Fruit fly (Drosophila melanogaster) whole organism, embryonic: Measurements from ENCODE around the gene CG34149.
A peak's percentile ranks its signal among the peaks of the same experiment; 100 is the strongest.

Experiments used
- Atf-2 ChIP-seq: fragments of 200-800 bp; sonication (Bioruptor generic); optimal IDR thresholded peaks from 2 replicates; lab custom pipeline; 2016; ENCODE audit warnings: missing biosample characterization, missing genetic modification characterization
- BtbVII ChIP-seq: fragments of 200-800 bp; sonication (Bioruptor generic); optimal IDR thresholded peaks from 3 replicates; lab custom pipeline; 2017; ENCODE audit warnings: missing biosample characterization, mild to moderate bottlenecking, missing genetic modification characterization
- CG10654 ChIP-seq: fragments of 200-800 bp; sonication (Bioruptor generic); optimal IDR thresholded peaks from 2 replicates; lab custom pipeline; 2016; ENCODE audit warnings: missing biosample characterization, missing genetic modification characterization
- CG11247 ChIP-seq: fragments of 200-800 bp; sonication (Bioruptor generic); IDR thresholded peaks from 2 replicates; pipeline ENCODE4 v1.3.6; 2022; ENCODE audit warnings: missing biosample characterization, missing genetic modification characterization
- CG11695 ChIP-seq: fragments of 200-800 bp; sonication (Bioruptor generic); IDR thresholded peaks from 3 replicates; pipeline ENCODE4 v1.3.6; 2022; ENCODE audit warnings: missing biosample characterization, missing genetic modification characterization
- CG12071 ChIP-seq: fragments of 200-800 bp; sonication (Bioruptor generic); optimal IDR thresholded peaks from 3 replicates; lab custom pipeline; 2018; ENCODE audit warnings: missing biosample characterization, mild to moderate bottlenecking, missing genetic modification characterization
- CG13424 ChIP-seq: fragments of 200-800 bp; sonication (Bioruptor generic); optimal IDR thresholded peaks from 2 replicates; lab custom pipeline; 2019; ENCODE audit warnings: missing biosample characterization, mild to moderate bottlenecking, missing genetic modification characterization, moderate library complexity
- CG14014 ChIP-seq: fragments of 200-800 bp; sonication (Bioruptor generic); IDR thresholded peaks from 2 replicates; pipeline ENCODE4 v1.3.6; 2022; ENCODE audit warnings: missing biosample characterization, missing genetic modification characterization
- CG15269 ChIP-seq: fragments of 200-800 bp; sonication (Bioruptor generic); optimal IDR thresholded peaks from 2 replicates; lab custom pipeline; 2018; ENCODE audit warnings: missing biosample characterization, mild to moderate bottlenecking, missing genetic modification characterization, moderate library complexity
- CG15479 ChIP-seq: fragments of 200-800 bp; sonication (Bioruptor generic); optimal IDR thresholded peaks from 3 replicates; lab custom pipeline; 2019; ENCODE audit warnings: missing biosample characterization, mild to moderate bottlenecking, missing genetic modification characterization, moderate library complexity
- CG17385 ChIP-seq: fragments of 200-800 bp; sonication (Bioruptor generic); optimal IDR thresholded peaks from 3 replicates; lab custom pipeline; 2018; ENCODE audit warnings: missing biosample characterization, mild to moderate bottlenecking, missing genetic modification characterization
- CG17612 ChIP-seq: fragments of 200-800 bp; sonication (Bioruptor generic); IDR thresholded peaks from 2 replicates; pipeline ENCODE4 v1.3.6; 2022; ENCODE audit warnings: missing biosample characterization, missing genetic modification characterization
- CG18476 ChIP-seq: fragments of 200-800 bp; sonication (Bioruptor generic); optimal IDR thresholded peaks from 2 replicates; lab custom pipeline; 2016; ENCODE audit warnings: missing biosample characterization, mild to moderate bottlenecking, missing genetic modification characterization
- CG2199 ChIP-seq: fragments of 200-800 bp; sonication (Bioruptor generic); IDR thresholded peaks from 3 replicates; pipeline ENCODE4 v1.3.6; 2022; ENCODE audit warnings: missing biosample characterization, missing genetic modification characterization
- CG31388 ChIP-seq: fragments of 200-800 bp; sonication (Bioruptor generic); optimal IDR thresholded peaks from 2 replicates; lab custom pipeline; 2016; ENCODE audit warnings: missing biosample characterization, missing genetic modification characterization
- CG4282 ChIP-seq: fragments of 200-800 bp; sonication (Bioruptor generic); optimal IDR thresholded peaks from 2 replicates; lab custom pipeline; 2016; ENCODE audit warnings: missing biosample characterization, missing genetic modification characterization
- CG4404 ChIP-seq: fragments of 200-800 bp; sonication (Bioruptor generic); IDR thresholded peaks from 2 replicates; pipeline ENCODE4 v1.3.6; 2022; ENCODE audit warnings: missing biosample characterization, missing genetic modification characterization
- Dfd ChIP-seq, 2 experiments: fragments of >200 bp; optimal IDR thresholded peaks; 2 replicates each; lab custom pipeline; 2017; ENCODE audit warnings: missing biosample characterization in 2 of 2, missing genetic modification characterization in 2 of 2
- ERR ChIP-seq: fragments of 200-800 bp; sonication (Bioruptor generic); optimal IDR thresholded peaks from 2 replicates; lab custom pipeline; 2016; ENCODE audit warnings: missing biosample characterization, missing genetic modification characterization
- HHEX ChIP-seq: fragments of 200-800 bp; sonication (Bioruptor generic); optimal IDR thresholded peaks from 3 replicates; lab custom pipeline; 2017; ENCODE audit warnings: missing biosample characterization, mild to moderate bottlenecking, missing genetic modification characterization, missing genetic modification reagents
- Lhr ChIP-seq: fragments of 200-800 bp; sonication (Bioruptor generic); optimal IDR thresholded peaks from 3 replicates; lab custom pipeline; 2017; ENCODE audit warnings: mild to moderate bottlenecking, missing biosample characterization, missing genetic modification reagents, missing genetic modification characterization
- NC2β ChIP-seq: fragments of 200-800 bp; sonication (Bioruptor generic); optimal IDR thresholded peaks from 2 replicates; lab custom pipeline; 2016; ENCODE audit warnings: missing biosample characterization, missing genetic modification characterization
- Nf-YC ChIP-seq: fragments of 200-800 bp; optimal IDR thresholded peaks from 3 replicates; lab custom pipeline; 2019; ENCODE audit warnings: missing biosample characterization, mild to moderate bottlenecking, missing genetic modification characterization, moderate library complexity
- Stat92E ChIP-seq, 3 experiments: fragments of >200 bp in 2 of 3; fragments of 200-800 bp in 1 of 3; sonication (Bioruptor generic) in 1 of 3; optimal IDR thresholded peaks; 2 replicates each; lab custom pipeline; 2017 to 2019; ENCODE audit warnings: missing biosample characterization in 3 of 3, missing genetic modification characterization in 3 of 3, mild to moderate bottlenecking in 1 of 3, moderate library complexity in 1 of 3
- cad ChIP-seq: fragments of >200 bp; optimal IDR thresholded peaks from 2 replicates; lab custom pipeline; 2017; ENCODE audit warnings: missing biosample characterization, missing genetic modification characterization
- croc ChIP-seq: fragments of 200-800 bp; sonication (Bioruptor generic); conservative IDR thresholded peaks from 3 replicates; pipeline ENCODE4 v1.3.6; 2022; ENCODE audit warnings: missing biosample characterization, missing genetic modification characterization
- cwo ChIP-seq: fragments of 200-800 bp; sonication (Bioruptor generic); optimal IDR thresholded peaks from 3 replicates; lab custom pipeline; 2017; ENCODE audit warnings: missing biosample characterization, missing genetic modification characterization, mild to moderate bottlenecking, moderate library complexity, missing genetic modification reagents
- disco-r ChIP-seq: fragments of 200-800 bp; sonication (Bioruptor generic); optimal IDR thresholded peaks from 2 replicates; lab custom pipeline; 2016; ENCODE audit warnings: missing biosample characterization, missing genetic modification characterization
- fd102C ChIP-seq: fragments of 200-800 bp; sonication (Bioruptor generic); optimal IDR thresholded peaks from 2 replicates; lab custom pipeline; 2018; ENCODE audit warnings: missing biosample characterization, mild to moderate bottlenecking, missing genetic modification characterization, moderate library complexity
- fd3F ChIP-seq: fragments of 200-800 bp; sonication (Bioruptor generic); optimal IDR thresholded peaks from 2 replicates; lab custom pipeline; 2018; ENCODE audit warnings: missing biosample characterization, mild to moderate bottlenecking, missing genetic modification characterization, moderate library complexity
- gcm ChIP-seq: fragments of 200-800 bp; sonication (Bioruptor generic); optimal IDR thresholded peaks from 2 replicates; lab custom pipeline; 2019; ENCODE audit warnings: missing biosample characterization, mild to moderate bottlenecking, missing genetic modification characterization, moderate library complexity
- h ChIP-seq: fragments of >200 bp; optimal IDR thresholded peaks from 2 replicates; lab custom pipeline; 2017
- ken ChIP-seq: fragments of 200-800 bp; sonication (Bioruptor generic); IDR thresholded peaks from 3 replicates; pipeline ENCODE4 v1.3.6; 2022; ENCODE audit warnings: missing biosample characterization, missing genetic modification characterization
- maf-S ChIP-seq: fragments of 200-800 bp; sonication (Bioruptor generic); optimal IDR thresholded peaks from 2 replicates; lab custom pipeline; 2016; ENCODE audit warnings: missing biosample characterization, missing genetic modification characterization
- mld ChIP-seq: fragments of 200-800 bp; sonication (Bioruptor generic); IDR thresholded peaks from 3 replicates; pipeline ENCODE4 v1.3.6; 2022; ENCODE audit warnings: missing biosample characterization, missing genetic modification characterization; ENCODE audit not compliant: partially characterized antibody
- nau ChIP-seq: fragments of 200-800 bp; sonication (Bioruptor generic); optimal IDR thresholded peaks from 3 replicates; lab custom pipeline; 2017; ENCODE audit warnings: missing biosample characterization, mild to moderate bottlenecking, missing genetic modification characterization, missing genetic modification reagents
- pb ChIP-seq: fragments of 200-800 bp; sonication (Bioruptor generic); optimal IDR thresholded peaks from 3 replicates; lab custom pipeline; 2016; ENCODE audit warnings: missing biosample characterization, missing genetic modification characterization
- pita ChIP-seq: fragments of 200-800 bp; sonication (Bioruptor generic); optimal IDR thresholded peaks from 2 replicates; lab custom pipeline; 2017; ENCODE audit warnings: missing biosample characterization, mild to moderate bottlenecking, missing genetic modification characterization
- ranshi ChIP-seq: fragments of 200-800 bp; sonication (Bioruptor generic); IDR thresholded peaks from 2 replicates; pipeline ENCODE4 v1.3.6; 2022; ENCODE audit warnings: missing biosample characterization, missing genetic modification characterization
- row ChIP-seq: fragments of 200-800 bp; sonication (Bioruptor generic); IDR thresholded peaks from 3 replicates; pipeline ENCODE4 v1.3.6; 2022; ENCODE audit warnings: missing biosample characterization, missing genetic modification characterization
- run ChIP-seq: fragments of 200-800 bp; sonication (Bioruptor generic); optimal IDR thresholded peaks from 3 replicates; lab custom pipeline; 2018; ENCODE audit warnings: missing biosample characterization, mild to moderate bottlenecking, missing genetic modification characterization
- scrt ChIP-seq: fragments of 200-800 bp; sonication (Bioruptor generic); optimal IDR thresholded peaks from 2 replicates; lab custom pipeline; 2018; ENCODE audit warnings: missing biosample characterization, mild to moderate bottlenecking, missing genetic modification characterization, moderate library complexity
- sd ChIP-seq: fragments of 200-800 bp; sonication (Bioruptor generic); optimal IDR thresholded peaks from 3 replicates; lab custom pipeline; 2018; ENCODE audit warnings: missing biosample characterization, mild to moderate bottlenecking, missing genetic modification characterization, moderate library complexity
- sob ChIP-seq: fragments of 200-800 bp; sonication (Bioruptor generic); IDR thresholded peaks from 2 replicates; pipeline ENCODE4 v1.3.6; 2022; ENCODE audit warnings: missing biosample characterization, missing genetic modification characterization
- sr ChIP-seq: fragments of 200-800 bp; sonication (Bioruptor generic); IDR thresholded peaks from 3 replicates; pipeline ENCODE4 v1.3.6; 2022; ENCODE audit warnings: missing biosample characterization, missing genetic modification characterization
- sug ChIP-seq: fragments of 200-800 bp; optimal IDR thresholded peaks from 2 replicates; lab custom pipeline; 2019; ENCODE audit warnings: missing biosample characterization, mild to moderate bottlenecking, missing genetic modification characterization, moderate library complexity
- tap ChIP-seq: fragments of 200-800 bp; optimal IDR thresholded peaks from 3 replicates; lab custom pipeline; 2019; ENCODE audit warnings: missing biosample characterization, mild to moderate bottlenecking, missing genetic modification characterization, moderate library complexity
- trem ChIP-seq: fragments of 200-800 bp; optimal IDR thresholded peaks from 3 replicates; lab custom pipeline; 2019; ENCODE audit warnings: missing biosample characterization, mild to moderate bottlenecking, missing genetic modification characterization, moderate library complexity
- wek ChIP-seq: fragments of 200-800 bp; sonication (Bioruptor generic); optimal IDR thresholded peaks from 3 replicates; lab custom pipeline; 2018; ENCODE audit warnings: missing biosample characterization, mild to moderate bottlenecking, missing genetic modification characterization, moderate library complexity

Gene CG34149

dm6 chr3R:22410537-22411360, 30.8 kb downstream of the CG34149 start, which contains the start of the genes CG13850 and lqfR (continued):
- no peak for TF ChIP-seq CG11695
- peak; percentile 90 for TF ChIP-seq row (GFP tag; lab: Robert Waterston, UW)
- no peak for TF ChIP-seq Stat92E (GFP tag; optimal IDR thresholded peaks at IDR 0.05; lab: Kevin White, UChicago)
- TF ChIP-seq cwo (GFP tag; lab: Kevin White, UChicago) = peak; percentile 58
- TF ChIP-seq wek (GFP tag; lab: Kevin White, UChicago) = no peak
- TF ChIP-seq trem (tag; lab: Kevin White, UChicago) = peak; percentile 84
- TF ChIP-seq disco-r (GFP tag; lab: Kevin White, UChicago) = no peak
- no peak for TF ChIP-seq Nf-YC (tag; lab: Kevin White, UChicago)
- TF ChIP-seq croc (GFP tag; lab: Robert Waterston, UW) = peak; percentile 39; the same call in 1 of the 3 replicates
- peak; percentile 67 for TF ChIP-seq CG17385
- TF ChIP-seq pb = peak; percentile 71
- no peak for TF ChIP-seq CG14014 (GFP tag; lab: Robert Waterston, UW)
- no peak for TF ChIP-seq cad (GFP tag; lab: Kevin White, UChicago)
- TF ChIP-seq tap (tag; lab: Kevin White, UChicago) = no peak
- no peak for TF ChIP-seq scrt (GFP tag; lab: Kevin White, UChicago)
- no peak for TF ChIP-seq run (tag; lab: Kevin White, UChicago)
- TF ChIP-seq CG13424 (tag; lab: Kevin White, UChicago) = peak; percentile 69
- no peak for TF ChIP-seq CG15269 (tag; lab: Kevin White, UChicago)
- peak; percentile 38 for TF ChIP-seq fd3F (GFP tag; lab: Kevin White, UChicago)
- TF ChIP-seq sr (GFP tag; lab: Robert Waterston, UW) = no peak
- TF ChIP-seq CG11247 (GFP tag; lab: Robert Waterston, UW) = peak; percentile 52; the same call in 1 of the 2 replicates
- no peak; the same call in 1 of the 2 replicates for TF ChIP-seq ranshi (GFP tag; lab: Robert Waterston, UW)
- peak; percentile 89 for TF ChIP-seq CG18476 (GFP tag; lab: Kevin White, UChicago)
- TF ChIP-seq CG31388 (GFP tag; lab: Kevin White, UChicago) = no peak
- peak; percentile 66; the same call in 1 of the 2 replicates for TF ChIP-seq CG4404 (GFP tag; lab: Robert Waterston, UW)
- TF ChIP-seq nau (GFP tag; lab: Kevin White, UChicago) = no peak
- TF ChIP-seq pita (GFP tag; lab: Kevin White, UChicago) = no peak
- peak; percentile 31 for TF ChIP-seq ERR (GFP tag; lab: Kevin White, UChicago)
- no peak for TF ChIP-seq fd102C (GFP tag; lab: Kevin White, UChicago)
- TF ChIP-seq maf-S (GFP tag; lab: Kevin White, UChicago) = peak; percentile 79
- TF ChIP-seq sug (tag; lab: Kevin White, UChicago) = peak; percentile 77
- TF ChIP-seq sob (GFP tag; lab: Robert Waterston, UW) = peak; percentile 82
- no peak for TF ChIP-seq CG17612 (GFP tag; lab: Robert Waterston, UW)
- no peak for TF ChIP-seq CG15479 (GFP tag; lab: Kevin White, UChicago)
- TF ChIP-seq gcm (GFP tag; lab: Kevin White, UChicago) = no peak
- peak; percentile 75 for TF ChIP-seq Atf-2 (GFP tag; lab: Kevin White, UChicago)
- TF ChIP-seq Dfd (GFP tag; optimal IDR thresholded peaks at IDR 0.05; lab: Kevin White, UChicago) = no peak
- peak; percentile 74 for TF ChIP-seq NC2β (GFP tag; lab: Kevin White, UChicago)
- peak; percentile 81 for TF ChIP-seq CG10654
- TF ChIP-seq mld (GFP tag; lab: Robert Waterston, UW) = no peak
- peak; percentile 51 for TF ChIP-seq CG4282 (GFP tag; lab: Kevin White, UChicago)
- TF ChIP-seq CG2199 = no peak
- TF ChIP-seq Lhr (GFP tag; lab: Kevin White, UChicago) = peak; percentile 53
- no peak for TF ChIP-seq h
- TF ChIP-seq CG12071 (GFP tag; lab: Kevin White, UChicago) = no peak
- TF ChIP-seq HHEX (GFP tag; lab: Kevin White, UChicago) = peak; percentile 56
- TF ChIP-seq BtbVII = peak; percentile 70
- TF ChIP-seq ken (GFP tag; lab: Robert Waterston, UW) = peak; percentile 45; the same call in 1 of the 3 replicates
- TF ChIP-seq sd = peak; percentile 45
